ENCODE assay signal across 3 worm cellular contexts in the genomic region with DNA sequence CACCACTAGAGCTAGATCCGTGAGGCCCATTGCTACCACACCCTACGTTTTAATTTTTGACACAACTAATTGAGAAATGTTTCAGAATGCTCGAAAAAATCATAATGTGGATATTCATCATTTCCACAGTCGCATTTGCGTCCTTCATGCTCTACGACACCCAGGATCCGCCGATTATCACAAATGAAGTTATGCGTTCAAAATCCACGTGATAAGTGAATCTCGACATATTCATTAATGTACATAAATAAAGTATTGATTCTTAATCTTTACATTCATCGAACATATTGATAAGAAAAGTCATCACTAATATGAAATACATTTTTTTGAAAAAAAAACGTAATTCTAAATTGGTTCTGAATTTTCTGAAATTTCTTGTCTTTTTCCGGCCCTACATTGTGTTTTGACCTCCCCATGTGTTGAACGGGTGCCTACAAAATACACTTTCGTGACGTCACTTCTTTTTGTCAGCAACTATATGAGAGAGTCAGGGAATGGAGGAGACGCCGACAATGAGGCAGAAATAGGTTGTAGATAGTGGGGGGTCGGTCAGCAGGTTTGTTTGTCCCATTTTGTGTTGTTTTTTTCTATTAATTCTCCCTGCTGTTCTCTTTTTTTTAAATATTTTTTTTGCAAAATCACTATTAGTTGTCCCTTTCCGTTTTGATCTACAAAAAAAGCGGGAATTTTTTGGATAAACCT.
A peak's percentile ranks its signal among the peaks of the same experiment; 100 is the strongest.
TF ChIP-seq lines count a peak whose summit lies in the region.

Gene F53E10.1, plus strand, starts transcription at position 325 of the 702 bp plus-strand sequence.

TF ChIP-seq in whole organism, L1 larva, 84 proteins besides CTCF, POLR2A, EP300 and RAD21 (continued from another document and continues in another):
- TF ChIP-seq ceh-8 (GFP tag; optimal IDR thresholded peaks at IDR 0.05; lab: Kevin White, UChicago) (no peak), ztf-11 (tag; optimal IDR thresholded peaks at IDR 0.05; lab: Kevin White, UChicago) (no peak), mef-2 (tag; optimal IDR thresholded peaks at IDR 0.05; lab: Kevin White, UChicago) (no peak), nhr-20 (tag; optimal IDR thresholded peaks at IDR 0.05; lab: Kevin White, UChicago) (peak; percentile 84), rnt-1 (tag; optimal IDR thresholded peaks at IDR 0.05; lab: Kevin White, UChicago) (peak; percentile 58), elt-2 (tag; optimal IDR thresholded peaks at IDR 0.05; lab: Kevin White, UChicago) (peak; percentile 26), egl-27 (tag; optimal IDR thresholded peaks at IDR 0.05; lab: Kevin White, UChicago) (no peak), hlh-4 (tag; optimal IDR thresholded peaks at IDR 0.05; lab: Kevin White, UChicago) (no peak), ztf-4 (tag; optimal IDR thresholded peaks at IDR 0.05; lab: Kevin White, UChicago) (no peak), vab-15 (tag; optimal IDR thresholded peaks at IDR 0.05; lab: Kevin White, UChicago) (no peak), ama-1 (optimal IDR thresholded peaks at IDR 0.05; lab: Kevin White, UChicago) (no peak), lin-15B (tag; optimal IDR thresholded peaks at IDR 0.05; lab: Kevin White, UChicago) (no peak), mdl-1 (tag; optimal IDR thresholded peaks at IDR 0.05; lab: Kevin White, UChicago) (peak in 1 of 2 experiments; percentile 54), fos-1 (tag; optimal IDR thresholded peaks at IDR 0.05; lab: Kevin White, UChicago) (no peak), unc-30 (tag; optimal IDR thresholded peaks at IDR 0.05; lab: Kevin White, UChicago) (no peak), skn-1 (tag; optimal IDR thresholded peaks at IDR 0.05; lab: Kevin White, UChicago) (peak; percentile 75), ceh-90 (tag; optimal IDR thresholded peaks at IDR 0.05; lab: Kevin White, UChicago) (no peak), efl-3 (GFP tag; optimal IDR thresholded peaks at IDR 0.05; lab: Kevin White, UChicago) (no peak), unc-130 (tag; optimal IDR thresholded peaks at IDR 0.05; lab: Kevin White, UChicago) (peak; percentile 20), nhr-28 (tag; optimal IDR thresholded peaks at IDR 0.05; lab: Kevin White, UChicago) (no peak), egl-13 (tag; optimal IDR thresholded peaks at IDR 0.05; lab: Kevin White, UChicago) (no peak), lin-13 (GFP tag; optimal IDR thresholded peaks at IDR 0.05; lab: Kevin White, UChicago) (peak; percentile 12), aly-2 (tag; optimal IDR thresholded peaks at IDR 0.05; lab: Kevin White, UChicago) (no peak), ets-5 (GFP tag; IDR thresholded peaks at IDR 0.05; lab: Robert Waterston, UW) (no peak), efl-1 (optimal IDR thresholded peaks at IDR 0.05; lab: Kevin White, UChicago) (peak; percentile 47 to 58), efl-1 (GFP tag; optimal IDR thresholded peaks at IDR 0.05 in 1 of 2; lab: Kevin White, UChicago) (peak; percentile 44 to 93), unc-86 (tag; optimal IDR thresholded peaks at IDR 0.05; lab: Kevin White, UChicago) (no peak), C16A3.4 (tag; optimal IDR thresholded peaks at IDR 0.05; lab: Kevin White, UChicago) (no peak), hpl-2 (GFP tag; optimal IDR thresholded peaks at IDR 0.05; lab: Kevin White, UChicago) (no peak), swsn-7 (tag; optimal IDR thresholded peaks at IDR 0.05; lab: Kevin White, UChicago) (peak; percentile 33), dsc-1 (tag; optimal IDR thresholded peaks at IDR 0.05; lab: Kevin White, UChicago) (no peak), tbx-2 (tag; optimal IDR thresholded peaks at IDR 0.05; lab: Kevin White, UChicago) (peak; percentile 56), lin-14 (GFP tag; optimal IDR thresholded peaks at IDR 0.05; lab: Kevin White, UChicago) (peak; percentile 82), nhr-84 (tag; optimal IDR thresholded peaks at IDR 0.05; lab: Kevin White, UChicago) (no peak), nhr-90 (tag; optimal IDR thresholded peaks at IDR 0.05; lab: Kevin White, UChicago; ENCODE audit: poor library complexity) (peak; percentile 60), elt-3 (tag; optimal IDR thresholded peaks at IDR 0.05; lab: Kevin White, UChicago) (peak in 1 of 6 experiments; percentile 38), fkh-10 (GFP tag; optimal IDR thresholded peaks at IDR 0.05; lab: Kevin White, UChicago) (no peak), hlh-17 (GFP tag; optimal IDR thresholded peaks at IDR 0.05; lab: Kevin White, UChicago; ENCODE audit: borderline replicate concordance) (no peak), nhr-19 (GFP tag; conservative IDR thresholded peaks at IDR 0.05; lab: Robert Waterston, UW) (peak; percentile 47; the same call in 1 of the 2 replicates), ceh-63 (GFP tag; optimal IDR thresholded peaks at IDR 0.05; lab: Kevin White, UChicago) (no peak), unc-62 (GFP tag; optimal IDR thresholded peaks at IDR 0.05; lab: Kevin White, UChicago) (no peak), tlp-1 (tag; optimal IDR thresholded peaks at IDR 0.05; lab: Kevin White, UChicago) (no peak)

TF ChIP-seq in whole organism, L2 larva, 48 proteins besides CTCF, POLR2A, EP300 and RAD21 (continued from another document):
- TF ChIP-seq mdl-1 (tag; optimal IDR thresholded peaks at IDR 0.05; lab: Kevin White, UChicago): no peak
- TF ChIP-seq ZK546.5 (tag; optimal IDR thresholded peaks at IDR 0.05; lab: Kevin White, UChicago): no peak
- peak; percentile 64 for TF ChIP-seq F13H6.1 (tag; optimal IDR thresholded peaks at IDR 0.05; lab: Kevin White, UChicago)
- peak; percentile 60 for TF ChIP-seq sma-3 (GFP tag; optimal IDR thresholded peaks at IDR 0.05; lab: Kevin White, UChicago)
- TF ChIP-seq lsy-2 (tag; optimal IDR thresholded peaks at IDR 0.05; lab: Kevin White, UChicago): peak in 1 of 2 experiments; percentile 49
- TF ChIP-seq crh-2 (tag; optimal IDR thresholded peaks at IDR 0.05; lab: Kevin White, UChicago): peak; percentile 57
- peak; percentile 69 for TF ChIP-seq gmeb-1 (tag; optimal IDR thresholded peaks at IDR 0.05; lab: Kevin White, UChicago)
TF ChIP-seq in whole organism, L2 larva: peak in this region for 10.

TF ChIP-seq in whole organism, L4 larva, 104 proteins besides CTCF, POLR2A, EP300 and RAD21 (continued from another document):
- TF ChIP-seq pha-4 (GFP tag; IDR thresholded peaks at IDR 0.05; lab: Robert Waterston, UW) (no peak), pha-4 (tag; optimal IDR thresholded peaks at IDR 0.05; lab: Kevin White, UChicago) (peak; percentile 72), jun-1 (tag; optimal IDR thresholded peaks at IDR 0.05; lab: Kevin White, UChicago) (no peak), spr-3 (GFP tag; optimal IDR thresholded peaks at IDR 0.05; lab: Kevin White, UChicago) (no peak), tra-1 (GFP tag; IDR thresholded peaks at IDR 0.05; lab: Robert Waterston, UW) (peak; percentile 41; the same call in 1 of the 2 replicates), hif-1 (tag; optimal IDR thresholded peaks at IDR 0.05; lab: Kevin White, UChicago) (peak in 1 of 2 experiments; percentile 8), hmg-1.1 (GFP tag; IDR thresholded peaks at IDR 0.05; lab: Robert Waterston, UW) (0 out of 2 replicates have a peak, but pooled peaks have one; percentile 23), dpl-1 (GFP tag; optimal IDR thresholded peaks at IDR 0.05; lab: Kevin White, UChicago) (peak; percentile 43), hlh-30 (tag; optimal IDR thresholded peaks at IDR 0.05; lab: Kevin White, UChicago; ENCODE audit: insufficient read depth) (peak; percentile 83), aha-1 (tag; lab: Kevin White, UChicago) (peak; percentile 90), mep-1 (tag; optimal IDR thresholded peaks at IDR 0.05; lab: Kevin White, UChicago) (peak; percentile 71), daf-16 (GFP tag; optimal IDR thresholded peaks at IDR 0.05; lab: Kevin White, UChicago) (peak in 1 of 2 experiments; percentile 26), daf-16 (tag; optimal IDR thresholded peaks at IDR 0.05; lab: Kevin White, UChicago) (peak; percentile 77), nhr-6 (tag; optimal IDR thresholded peaks at IDR 0.05; lab: Kevin White, UChicago) (peak; percentile 48), nhr-77 (tag; optimal IDR thresholded peaks at IDR 0.05; lab: Kevin White, UChicago) (peak; percentile 53)
